Fruit fly (Drosophila melanogaster) whole organism, wandering third instar larva: ENCODE results near the gene CG17027.

Source experiments
- Abd-B ChIP-seq: fragments of >200 bp; optimal IDR thresholded peaks from 2 replicates; lab custom pipeline; 2017; ENCODE audit warnings: missing biosample characterization, missing genetic modification characterization
- CG32264 ChIP-seq: fragments of 200-800 bp; sonication (Bioruptor generic); optimal IDR thresholded peaks from 2 replicates; lab custom pipeline; 2016; ENCODE audit warnings: missing biosample characterization, missing genetic modification characterization
- CG9705 ChIP-seq: fragments of 200-800 bp; sonication (Bioruptor generic); optimal IDR thresholded peaks from 2 replicates; lab custom pipeline; 2018; ENCODE audit warnings: missing biosample characterization, mild to moderate bottlenecking, missing genetic modification characterization
- Dfd ChIP-seq: fragments of >200 bp; optimal IDR thresholded peaks from 2 replicates; lab custom pipeline; 2017; ENCODE audit warnings: missing biosample characterization, missing genetic modification characterization
- Dif ChIP-seq: fragments of 200-275, 200-300 bp; sonication (Bioruptor generic); optimal IDR thresholded peaks from 2 replicates; lab custom pipeline; 2018; ENCODE audit warnings: missing biosample characterization, missing genetic modification characterization; ENCODE audit not compliant: partially characterized antibody
- GATAd ChIP-seq: sonication (Bioruptor generic); optimal IDR thresholded peaks from 2 replicates; lab custom pipeline; 2016; ENCODE audit warnings: missing biosample characterization, missing genetic modification characterization
- HLH106 ChIP-seq: fragments of 200-800 bp; optimal IDR thresholded peaks from 3 replicates; lab custom pipeline; 2019; ENCODE audit warnings: missing biosample characterization, mild to moderate bottlenecking, missing genetic modification characterization, moderate library complexity
- Hr83 ChIP-seq: fragments of 200-300 bp; sonication (Bioruptor generic); optimal IDR thresholded peaks from 2 replicates; lab custom pipeline; 2016; ENCODE audit warnings: missing biosample characterization, mild to moderate bottlenecking, missing genetic modification characterization, moderate library complexity; ENCODE audit not compliant: poor library complexity, severe bottlenecking
- Mio ChIP-seq: sonication (Bioruptor generic); optimal IDR thresholded peaks from 2 replicates; lab custom pipeline; 2016; ENCODE audit warnings: missing biosample characterization, missing genetic modification characterization
- Myc ChIP-seq: fragments of >200 bp; optimal IDR thresholded peaks from 2 replicates; lab custom pipeline; 2017
- OdsH ChIP-seq: fragments of 200-800 bp; sonication (Bioruptor generic); optimal IDR thresholded peaks from 2 replicates; lab custom pipeline; 2016; ENCODE audit warnings: missing biosample characterization, mild to moderate bottlenecking, missing genetic modification characterization
- Rel ChIP-seq, 2 experiments: fragments of 200-800 bp; sonication (Bioruptor generic) in 1 of 2; optimal IDR thresholded peaks; 2 replicates in 1 of 2; 3 replicates in 1 of 2; lab custom pipeline; 2016 to 2019; ENCODE audit warnings: mild to moderate bottlenecking in 2 of 2, missing biosample characterization in 2 of 2, missing genetic modification characterization in 2 of 2, moderate library complexity in 1 of 2
- Sp1 ChIP-seq: fragments of 200-800 bp; sonication (Bioruptor generic); optimal IDR thresholded peaks from 3 replicates; lab custom pipeline; 2019; ENCODE audit warnings: missing biosample characterization, mild to moderate bottlenecking, missing genetic modification characterization, moderate library complexity
- Vsx2 ChIP-seq: fragments of 200-300, 225-300 bp; sonication (Bioruptor generic); optimal IDR thresholded peaks from 2 replicates; lab custom pipeline; 2018; ENCODE audit warnings: missing biosample characterization, missing genetic modification characterization; ENCODE audit not compliant: partially characterized antibody
- br ChIP-seq: fragments of 200-800 bp; sonication (Bioruptor generic); optimal IDR thresholded peaks from 2 replicates; lab custom pipeline; 2016; ENCODE audit warnings: missing biosample characterization, missing genetic modification characterization
- brk ChIP-seq: fragments of 200-800 bp; sonication (Bioruptor generic); optimal IDR thresholded peaks from 2 replicates; lab custom pipeline; 2016; ENCODE audit warnings: missing biosample characterization, mild to moderate bottlenecking, missing genetic modification characterization
- dl ChIP-seq, 2 experiments: fragments of 175-275, 200-275 bp in 1 of 2; fragments of 200-275 bp in 1 of 2; sonication (Bioruptor generic); optimal IDR thresholded peaks; lab custom pipeline; 2018; ENCODE audit warnings: mild to moderate bottlenecking in 2 of 2, missing biosample characterization in 2 of 2, missing genetic modification characterization in 2 of 2, moderate library complexity in 2 of 2; ENCODE audit not compliant: partially characterized antibody in 2 of 2, insufficient read depth in 1 of 2
- dmrt93B ChIP-seq: fragments of 200-800 bp; sonication (Bioruptor generic); optimal IDR thresholded peaks from 2 replicates; lab custom pipeline; 2018; ENCODE audit warnings: missing biosample characterization, mild to moderate bottlenecking, missing genetic modification characterization
- dsf ChIP-seq: sonication (Bioruptor generic); optimal IDR thresholded peaks from 2 replicates; lab custom pipeline; 2016; ENCODE audit warnings: missing biosample characterization, missing genetic modification characterization, borderline replicate concordance
- ey ChIP-seq: fragments of 200-800 bp; sonication (Bioruptor generic); optimal IDR thresholded peaks from 2 replicates; lab custom pipeline; 2016; ENCODE audit warnings: missing biosample characterization, missing genetic modification characterization
- foxo ChIP-seq, 2 experiments: fragments of 200-800 bp; sonication (Bioruptor generic); optimal IDR thresholded peaks; 2 replicates in 1 of 2; 3 replicates in 1 of 2; lab custom pipeline; 2016 to 2017; ENCODE audit warnings: missing biosample characterization in 2 of 2, missing genetic modification characterization in 2 of 2
- fru ChIP-seq: fragments of 200-800 bp; sonication (Bioruptor generic); optimal IDR thresholded peaks from 3 replicates; lab custom pipeline; 2016; ENCODE audit warnings: missing biosample characterization, mild to moderate bottlenecking, missing genetic modification characterization
- h ChIP-seq: fragments of 200-800 bp; sonication (Bioruptor generic); optimal IDR thresholded peaks from 3 replicates; lab custom pipeline; 2016; ENCODE audit warnings: missing biosample characterization, mild to moderate bottlenecking, missing genetic modification characterization
- jim ChIP-seq: fragments of 175-275, 200-325 bp; sonication (Bioruptor generic); optimal IDR thresholded peaks from 2 replicates; lab custom pipeline; 2016; ENCODE audit warnings: missing biosample characterization, mild to moderate bottlenecking, missing genetic modification characterization
- psq ChIP-seq: fragments of 200-800 bp; sonication (Bioruptor generic); optimal IDR thresholded peaks from 3 replicates; lab custom pipeline; 2017; ENCODE audit warnings: missing biosample characterization, mild to moderate bottlenecking, missing genetic modification characterization, moderate library complexity
- rgr ChIP-seq: fragments of 200-800 bp; sonication (Bioruptor generic); optimal IDR thresholded peaks from 3 replicates; lab custom pipeline; 2016; ENCODE audit warnings: missing biosample characterization, mild to moderate bottlenecking, missing genetic modification characterization
- sage ChIP-seq: fragments of 200-800 bp; sonication (Bioruptor generic); optimal IDR thresholded peaks from 2 replicates; lab custom pipeline; 2016; ENCODE audit warnings: missing biosample characterization, mild to moderate bottlenecking, missing genetic modification characterization
- sv ChIP-seq: fragments of 200-800 bp; sonication (Bioruptor generic); optimal IDR thresholded peaks from 3 replicates; lab custom pipeline; 2016; ENCODE audit warnings: missing biosample characterization, missing genetic modification characterization
- usp ChIP-seq: fragments of >200 bp; optimal IDR thresholded peaks from 2 replicates; lab custom pipeline; 2017; ENCODE audit warnings: missing biosample characterization, missing genetic modification characterization
- woc ChIP-seq: sonication (Bioruptor generic); optimal IDR thresholded peaks from 2 replicates; lab custom pipeline; 2016; ENCODE audit warnings: missing biosample characterization, mild to moderate bottlenecking, missing genetic modification characterization

CG17027 gene

DNA sequence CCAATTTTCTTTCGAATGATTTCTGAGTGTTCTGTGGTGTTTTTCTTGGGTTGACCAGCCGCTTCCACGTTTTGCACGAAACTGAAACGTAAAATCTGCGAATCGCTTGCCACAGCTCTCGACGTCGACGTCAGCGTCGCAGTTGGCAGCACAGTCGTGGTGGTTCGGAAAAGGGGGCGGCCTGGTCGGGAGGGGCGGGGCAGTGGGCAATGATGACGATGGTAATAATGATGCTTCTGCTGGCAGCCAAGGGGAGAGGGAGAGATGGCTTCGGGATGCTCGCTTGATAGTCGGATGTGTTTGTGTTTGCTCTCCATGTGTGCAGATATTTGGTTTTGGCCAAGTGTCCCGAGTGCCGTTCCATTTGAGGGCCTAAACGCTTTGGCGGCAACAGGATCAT lies 27.0 kb upstream of the CG17027 start:
- no peak for TF ChIP-seq OdsH (GFP tag; lab: Kevin White, UChicago)
- TF ChIP-seq Myc, result no peak

DNA sequence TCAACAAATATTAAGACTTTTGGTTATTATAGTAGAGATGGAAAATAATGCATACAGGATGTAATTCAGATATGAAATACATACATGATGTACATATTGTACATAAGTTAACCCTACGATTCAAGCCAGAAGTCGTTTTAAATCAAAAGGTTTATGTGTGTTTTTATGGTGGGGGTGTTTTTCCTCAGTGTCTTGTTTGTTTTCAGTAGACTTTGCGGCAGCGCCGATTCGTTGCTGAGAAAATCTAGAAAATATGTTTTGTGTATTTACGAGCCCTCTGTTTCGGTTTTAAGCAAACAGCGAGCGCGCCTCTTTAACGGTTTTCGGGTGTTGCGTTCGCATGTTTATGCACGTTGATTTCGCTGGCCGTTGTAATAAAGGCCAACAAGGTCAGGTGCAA lies 26.0 kb upstream of the CG17027 start:
- TF ChIP-seq Vsx2 (GFP tag; lab: Kevin White, UChicago), result no peak
- no peak for TF ChIP-seq usp (GFP tag; lab: Kevin White, UChicago)
- TF ChIP-seq Dfd, result no peak
- no peak for TF ChIP-seq Rel (GFP tag; optimal IDR thresholded peaks at IDR 0.05; lab: Kevin White, UChicago)
- no peak for TF ChIP-seq Rel (tag; optimal IDR thresholded peaks at IDR 0.05; lab: Kevin White, UChicago)
- no peak for TF ChIP-seq dl (GFP tag; optimal IDR thresholded peaks at IDR 0.05; lab: Kevin White, UChicago; ENCODE audit: insufficient read depth in 1 of 2, partially characterized antibody in 2 of 2)
- TF ChIP-seq brk, result no peak
- TF ChIP-seq Abd-B (GFP tag; lab: Kevin White, UChicago), result no peak
- no peak for TF ChIP-seq rgr
- TF ChIP-seq ey (GFP tag; lab: Kevin White, UChicago), result no peak
- no peak for TF ChIP-seq sage (GFP tag; lab: Kevin White, UChicago)
- no peak for TF ChIP-seq psq (GFP tag; lab: Kevin White, UChicago)
- no peak for TF ChIP-seq sv (GFP tag; lab: Kevin White, UChicago)
- no peak for TF ChIP-seq Myc

DNA sequence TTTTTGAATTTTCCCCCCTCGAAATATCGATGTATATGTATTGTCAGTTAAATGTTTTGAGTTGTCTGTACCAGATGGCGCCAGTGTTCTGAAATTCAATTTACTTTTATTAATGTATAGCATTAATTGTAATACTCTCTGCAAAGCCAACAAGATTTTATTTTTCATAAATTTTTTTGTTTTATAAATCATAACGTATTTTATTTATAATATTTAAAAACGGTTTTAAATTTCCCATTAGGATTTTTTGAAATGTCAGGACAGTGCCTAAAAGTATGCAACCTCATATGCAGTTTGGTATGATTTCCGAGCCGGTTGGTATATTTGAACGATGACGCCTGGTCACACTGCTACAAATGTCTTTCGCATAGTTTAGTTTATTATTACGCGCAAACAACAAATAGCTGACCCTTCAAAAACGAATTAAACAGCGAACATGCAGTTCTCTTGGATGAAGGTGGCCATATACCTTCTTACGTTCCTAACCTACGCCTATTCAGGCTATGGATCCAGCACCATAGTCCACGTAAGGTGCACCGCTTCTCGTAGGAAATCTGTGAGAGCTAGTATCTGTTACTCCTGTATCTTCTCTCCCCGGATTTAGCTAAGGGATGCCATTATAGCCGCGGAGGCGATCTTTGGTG lies 25.0 kb upstream of the CG17027 start, which contains the start of the genes Pka-C3 and GXIVsPLA2:
Gene Pka-C3, minus strand, starts transcription at position 14 of the 644 bp plus-strand sequence.
Gene GXIVsPLA2, plus strand, starts transcription at position 313 of the 644 bp plus-strand sequence.
- TF ChIP-seq Dif, result no peak
- no peak for TF ChIP-seq dsf
- TF ChIP-seq CG32264 (GFP tag; lab: Kevin White, UChicago), result no peak
- no peak for TF ChIP-seq foxo (GFP tag; optimal IDR thresholded peaks at IDR 0.05; lab: Kevin White, UChicago)
- TF ChIP-seq Myc, result peak; percentile 61

DNA sequence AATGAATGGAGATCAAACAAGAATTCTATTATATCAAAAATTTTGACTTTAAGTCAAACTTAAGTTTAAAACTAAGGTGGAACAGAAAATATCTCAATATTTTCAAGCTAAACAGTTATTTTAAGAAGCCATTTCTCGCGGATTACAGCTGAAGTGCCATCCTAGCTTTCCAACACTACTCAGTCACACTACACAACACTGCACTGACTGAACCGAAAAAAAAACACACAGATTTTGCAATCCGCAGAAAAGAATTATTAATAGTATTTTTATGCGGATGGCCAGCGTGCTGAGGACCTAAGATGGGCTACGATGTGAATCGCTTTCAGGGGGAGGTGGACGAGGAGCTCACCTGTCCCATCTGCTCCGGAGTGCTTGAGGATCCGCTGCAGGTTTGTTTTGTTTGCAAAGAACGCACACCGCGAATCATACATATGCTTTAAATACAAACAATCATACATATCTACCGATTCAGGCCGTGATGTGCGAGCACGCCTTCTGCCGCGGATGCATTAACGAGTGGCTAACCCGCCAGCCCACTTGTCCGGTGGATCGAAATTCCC lies 23.4 kb upstream of the CG17027 start, which contains the start of gene elgi:
Gene elgi, plus strand, starts transcription at position 103 of the 563 bp plus-strand sequence.
- TF ChIP-seq Mio (peak; percentile 10), Myc (peak; percentile 88), dsf (no peak), Rel (GFP tag; optimal IDR thresholded peaks at IDR 0.05; lab: Kevin White, UChicago) (no peak), Rel (tag; optimal IDR thresholded peaks at IDR 0.05; lab: Kevin White, UChicago) (peak; percentile 54), h (GFP tag; lab: Kevin White, UChicago) (peak; percentile 82), CG9705 (peak; percentile 49), Hr83 (peak; percentile 80), jim (GFP tag; lab: Kevin White, UChicago) (no peak), CG32264 (GFP tag; lab: Kevin White, UChicago) (peak; percentile 47), ey (GFP tag; lab: Kevin White, UChicago) (peak; percentile 54), Sp1 (GFP tag; lab: Kevin White, UChicago) (peak; percentile 60), dl (GFP tag; optimal IDR thresholded peaks at IDR 0.05; lab: Kevin White, UChicago; ENCODE audit: insufficient read depth in 1 of 2, partially characterized antibody in 2 of 2) (no peak), HLH106 (tag; lab: Kevin White, UChicago) (peak; percentile 58), psq (GFP tag; lab: Kevin White, UChicago) (peak; percentile 51), dmrt93B (GFP tag; lab: Kevin White, UChicago) (no peak), woc (GFP tag; lab: Kevin White, UChicago) (peak; percentile 85), sv (GFP tag; lab: Kevin White, UChicago) (peak; percentile 52), OdsH (GFP tag; lab: Kevin White, UChicago) (peak; percentile 46), fru (GFP tag; lab: Kevin White, UChicago) (peak; percentile 77), br (GFP tag; lab: Kevin White, UChicago) (peak; percentile 75), GATAd (GFP tag; lab: Kevin White, UChicago) (no peak), rgr (peak; percentile 78), foxo (GFP tag; optimal IDR thresholded peaks at IDR 0.05; lab: Kevin White, UChicago) (peak in 1 of 2 experiments; percentile 82)
